Worm (Caenorhabditis elegans) whole organism, midembryonic: ENCODE data around the gene irld-38.

ENCODE experiments used
- T22C8.4 ChIP-seq: fragments of 200-800 bp; sonication (Bioruptor generic); IDR thresholded peaks from 2 replicates; pipeline ENCODE4 v1.3.6; 2022; ENCODE audit warnings: missing genetic modification characterization, missing compliant biosample characterization
- ref-1 ChIP-seq: fragments of 200-800 bp; sonication (Bioruptor generic); conservative IDR thresholded peaks from 2 replicates; pipeline ENCODE4 v1.3.6; 2022; ENCODE audit warnings: missing genetic modification reagents, missing genetic modification characterization, missing compliant biosample characterization
- ztf-23 ChIP-seq: fragments of 200-800 bp; sonication (Bioruptor generic); IDR thresholded peaks from 2 replicates; pipeline ENCODE4 v1.3.6; 2022; ENCODE audit warnings: missing genetic modification reagents, missing genetic modification characterization, missing compliant biosample characterization

DNA sequence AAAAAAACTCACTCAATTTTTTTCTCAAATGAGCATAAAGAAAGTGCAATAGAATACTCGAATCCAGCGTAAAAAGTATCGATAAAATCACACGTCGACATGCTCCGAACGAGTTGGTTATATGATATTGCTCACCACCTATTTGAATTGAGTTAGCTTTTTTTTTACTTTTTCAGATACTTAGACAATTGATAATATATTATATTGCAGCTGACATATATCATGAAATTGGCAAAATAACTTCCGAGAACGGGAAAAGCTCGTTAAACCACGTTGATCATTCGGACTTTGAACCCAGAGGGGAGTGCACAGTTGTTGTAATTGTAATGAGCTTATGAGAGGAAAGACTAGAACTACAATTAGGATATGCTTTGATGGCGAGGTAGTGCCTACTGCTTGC, 21.8 kb downstream of the irld-38 start, which contains the start of gene srw-136:
- no peak for TF ChIP-seq ztf-23
- no peak for TF ChIP-seq T22C8.4 (GFP tag; lab: Robert Waterston, UW)
- TF ChIP-seq ref-1 (GFP tag; lab: Robert Waterston, UW), result no peak
